Fruit fly (Drosophila melanogaster) whole organism, embryonic: ENCODE measurements around the gene CG17364.

Source experiments
- CG10366 ChIP-seq: fragments of 200-800 bp; sonication (Bioruptor generic); IDR thresholded peaks from 2 replicates; pipeline ENCODE4 v1.3.6; 2022; ENCODE audit warnings: missing biosample characterization, missing genetic modification characterization
- CG11085 ChIP-seq: fragments of 200-800 bp; sonication (Bioruptor generic); IDR thresholded peaks from 2 replicates; pipeline ENCODE4 v1.3.6; 2022; ENCODE audit warnings: missing biosample characterization, missing genetic modification characterization
- CG11093 ChIP-seq: fragments of 200-800 bp; sonication (Bioruptor generic); IDR thresholded peaks from 3 replicates; pipeline ENCODE4 v1.3.6; 2022; ENCODE audit warnings: missing biosample characterization, missing genetic modification characterization
- CG11247 ChIP-seq: fragments of 200-800 bp; sonication (Bioruptor generic); IDR thresholded peaks from 2 replicates; pipeline ENCODE4 v1.3.6; 2022; ENCODE audit warnings: missing biosample characterization, missing genetic modification characterization
- CG11456 ChIP-seq: fragments of 200-800 bp; sonication (Bioruptor generic); IDR thresholded peaks from 3 replicates; pipeline ENCODE4 v1.3.6; 2022; ENCODE audit warnings: missing biosample characterization, missing genetic modification characterization
- CG12659 ChIP-seq: fragments of 200-800 bp; sonication (Bioruptor generic); optimal IDR thresholded peaks from 3 replicates; lab custom pipeline; 2017; ENCODE audit warnings: mild to moderate bottlenecking, missing biosample characterization, missing genetic modification reagents, missing genetic modification characterization
- CG17385 ChIP-seq: fragments of 200-800 bp; sonication (Bioruptor generic); optimal IDR thresholded peaks from 3 replicates; lab custom pipeline; 2018; ENCODE audit warnings: missing biosample characterization, mild to moderate bottlenecking, missing genetic modification characterization
- CG2116 ChIP-seq: fragments of 200-800 bp; sonication (Bioruptor generic); optimal IDR thresholded peaks from 3 replicates; lab custom pipeline; 2018; ENCODE audit warnings: missing biosample characterization, mild to moderate bottlenecking, missing genetic modification characterization
- CG2202 ChIP-seq: fragments of 200-800 bp; sonication (Bioruptor generic); optimal IDR thresholded peaks from 2 replicates; lab custom pipeline; 2018; ENCODE audit warnings: missing biosample characterization, mild to moderate bottlenecking, missing genetic modification characterization
- CG2712 ChIP-seq: fragments of 200-800 bp; optimal IDR thresholded peaks from 3 replicates; lab custom pipeline; 2019; ENCODE audit warnings: missing biosample characterization, mild to moderate bottlenecking, missing genetic modification characterization, moderate library complexity
- CG30020 ChIP-seq: fragments of 200-800 bp; optimal IDR thresholded peaks from 2 replicates; lab custom pipeline; 2019; ENCODE audit warnings: missing biosample characterization, mild to moderate bottlenecking, missing genetic modification characterization, moderate library complexity
- CG30403 ChIP-seq: fragments of 200-800 bp; sonication (Bioruptor generic); optimal IDR thresholded peaks from 3 replicates; lab custom pipeline; 2016; ENCODE audit warnings: missing biosample characterization, missing genetic modification characterization
- CG33557 ChIP-seq: fragments of 200-800 bp; sonication (Bioruptor generic); optimal IDR thresholded peaks from 2 replicates; lab custom pipeline; 2019; ENCODE audit warnings: missing biosample characterization, mild to moderate bottlenecking, missing genetic modification characterization, moderate library complexity
- CG3995 ChIP-seq: fragments of 200-800 bp; sonication (Bioruptor generic); optimal IDR thresholded peaks from 3 replicates; lab custom pipeline; 2016; ENCODE audit warnings: missing biosample characterization, missing genetic modification characterization
- CG4854 ChIP-seq: fragments of 200-800 bp; sonication (Bioruptor generic); optimal IDR thresholded peaks from 2 replicates; lab custom pipeline; 2016; ENCODE audit warnings: missing biosample characterization, missing genetic modification characterization, inconsistent platforms
- CG6254 ChIP-seq: fragments of 200-800 bp; sonication (Bioruptor generic); optimal IDR thresholded peaks from 3 replicates; lab custom pipeline; 2017; ENCODE audit warnings: mild to moderate bottlenecking, missing biosample characterization, missing genetic modification reagents, missing genetic modification characterization
- CG7271 ChIP-seq: fragments of 200-800 bp; sonication (Bioruptor generic); optimal IDR thresholded peaks from 2 replicates; lab custom pipeline; 2018; ENCODE audit warnings: missing biosample characterization, mild to moderate bottlenecking, missing genetic modification characterization, moderate library complexity
- CG9215 ChIP-seq: fragments of 200-800 bp; sonication (Bioruptor generic); IDR thresholded peaks from 2 replicates; pipeline ENCODE4 v1.3.6; 2022; ENCODE audit warnings: missing biosample characterization, missing genetic modification characterization
- Eip74EF ChIP-seq, 2 experiments: fragments of 200-800 bp in 1 of 2; fragments of >200 bp in 1 of 2; sonication (Bioruptor generic) in 1 of 2; optimal IDR thresholded peaks; 2 replicates each; lab custom pipeline; 2017 to 2019; ENCODE audit warnings: missing biosample characterization in 2 of 2, missing genetic modification characterization in 2 of 2, mild to moderate bottlenecking in 1 of 2, moderate library complexity in 1 of 2
- Ets97D ChIP-seq: fragments of 200-800 bp; sonication (Bioruptor generic); optimal IDR thresholded peaks from 3 replicates; lab custom pipeline; 2016; ENCODE audit warnings: missing biosample characterization, missing genetic modification characterization
- H15 ChIP-seq: fragments of 200-800 bp; sonication (Bioruptor generic); IDR thresholded peaks from 3 replicates; pipeline ENCODE4 v1.3.6; 2022; ENCODE audit warnings: missing biosample characterization, missing genetic modification characterization
- Hr51 ChIP-seq, 2 experiments: fragments of 200-800 bp; sonication (Bioruptor generic); optimal IDR thresholded peaks; 2 replicates in 1 of 2; 3 replicates in 1 of 2; lab custom pipeline; 2016 to 2018; ENCODE audit warnings: missing biosample characterization in 2 of 2, missing genetic modification characterization in 2 of 2, mild to moderate bottlenecking in 1 of 2, moderate library complexity in 1 of 2
- Med ChIP-seq: fragments of 200-800 bp; sonication (Bioruptor generic); peaks from one replicate; lab custom pipeline; 2016; ENCODE audit warnings: missing biosample characterization, missing genetic modification characterization, mild to moderate bottlenecking, inconsistent platforms, moderate library complexity
- Opbp ChIP-seq: fragments of 200-800 bp; sonication (Bioruptor generic); IDR thresholded peaks from 3 replicates; pipeline ENCODE4 v1.3.6; 2022; ENCODE audit warnings: missing biosample characterization, missing genetic modification characterization; ENCODE audit not compliant: partially characterized antibody
- Sry-δ ChIP-seq: fragments of 200-800 bp; sonication (Bioruptor generic); optimal IDR thresholded peaks from 2 replicates; lab custom pipeline; 2016; ENCODE audit warnings: missing biosample characterization, missing genetic modification characterization
- Xbp1 ChIP-seq: fragments of 200-800 bp; sonication (Bioruptor generic); optimal IDR thresholded peaks from 3 replicates; lab custom pipeline; 2016; ENCODE audit warnings: missing biosample characterization, mild to moderate bottlenecking, missing genetic modification characterization
- YL-1 ChIP-seq: fragments of 200-800 bp; sonication (Bioruptor generic); optimal IDR thresholded peaks from 3 replicates; lab custom pipeline; 2017; ENCODE audit warnings: missing biosample characterization, mild to moderate bottlenecking, missing genetic modification characterization
- cato ChIP-seq: fragments of 200-800 bp; sonication (Bioruptor generic); optimal IDR thresholded peaks from 2 replicates; lab custom pipeline; 2016; ENCODE audit warnings: missing biosample characterization, missing genetic modification characterization, borderline replicate concordance
- crp ChIP-seq, 2 experiments: fragments of 200-800 bp; sonication (Bioruptor generic); optimal IDR thresholded peaks; 2 replicates in 1 of 2; 3 replicates in 1 of 2; lab custom pipeline; 2017; ENCODE audit warnings: missing biosample characterization in 2 of 2, missing genetic modification characterization in 2 of 2, mild to moderate bottlenecking in 1 of 2, moderate library complexity in 1 of 2
- dmrt11E ChIP-seq: fragments of 200-800 bp; sonication (Bioruptor generic); optimal IDR thresholded peaks from 3 replicates; lab custom pipeline; 2018; ENCODE audit warnings: missing biosample characterization, mild to moderate bottlenecking, missing genetic modification characterization, moderate library complexity
- esg ChIP-seq: fragments of 200-800 bp; sonication (Bioruptor generic); conservative IDR thresholded peaks from 2 replicates; pipeline ENCODE4 v1.3.6; 2022; ENCODE audit warnings: missing biosample characterization, missing genetic modification characterization
- ewg ChIP-seq: fragments of 200-800 bp; sonication (Bioruptor generic); optimal IDR thresholded peaks from 3 replicates; lab custom pipeline; 2017; ENCODE audit warnings: mild to moderate bottlenecking, missing biosample characterization, missing genetic modification reagents, missing genetic modification characterization
- exex ChIP-seq: fragments of 200-800 bp; sonication (Bioruptor generic); optimal IDR thresholded peaks from 4 replicates; lab custom pipeline; 2018; ENCODE audit warnings: missing biosample characterization, mild to moderate bottlenecking, missing genetic modification characterization, moderate library complexity
- gsb ChIP-seq: fragments of 200-800 bp; sonication (Bioruptor generic); IDR thresholded peaks from 2 replicates; pipeline ENCODE4 v1.3.6; 2022; ENCODE audit warnings: missing biosample characterization, missing genetic modification characterization
- lbe ChIP-seq: fragments of 200-800 bp; sonication (Bioruptor generic); optimal IDR thresholded peaks from 2 replicates; lab custom pipeline; 2016; ENCODE audit warnings: missing biosample characterization, mild to moderate bottlenecking, missing genetic modification characterization
- lmd ChIP-seq: fragments of 200-800 bp; sonication (Bioruptor generic); IDR thresholded peaks from 2 replicates; pipeline ENCODE4 v1.3.6; 2022; ENCODE audit warnings: missing biosample characterization, missing genetic modification characterization
- nmo ChIP-seq: fragments of 200-800 bp; sonication (Bioruptor generic); optimal IDR thresholded peaks from 2 replicates; lab custom pipeline; 2018; ENCODE audit warnings: missing biosample characterization, mild to moderate bottlenecking, missing genetic modification characterization, moderate library complexity
- row ChIP-seq: fragments of 200-800 bp; sonication (Bioruptor generic); IDR thresholded peaks from 3 replicates; pipeline ENCODE4 v1.3.6; 2022; ENCODE audit warnings: missing biosample characterization, missing genetic modification characterization
- sna ChIP-seq: fragments of 200-800 bp; sonication (Bioruptor generic); IDR thresholded peaks from 2 replicates; pipeline ENCODE4 v1.3.6; 2022; ENCODE audit warnings: missing biosample characterization, missing genetic modification characterization; ENCODE audit not compliant: partially characterized antibody
- sob ChIP-seq: fragments of 200-800 bp; sonication (Bioruptor generic); IDR thresholded peaks from 2 replicates; pipeline ENCODE4 v1.3.6; 2022; ENCODE audit warnings: missing biosample characterization, missing genetic modification characterization
- stwl ChIP-seq: fragments of 200-800 bp; sonication (Bioruptor generic); optimal IDR thresholded peaks from 3 replicates; lab custom pipeline; 2018; ENCODE audit warnings: missing biosample characterization, mild to moderate bottlenecking, missing genetic modification characterization, moderate library complexity
- toy ChIP-seq: fragments of 200-800 bp; sonication (Bioruptor generic); IDR thresholded peaks from 2 replicates; pipeline ENCODE4 v1.3.6; 2022; ENCODE audit warnings: missing biosample characterization, missing genetic modification characterization
- trem ChIP-seq: fragments of 200-800 bp; optimal IDR thresholded peaks from 3 replicates; lab custom pipeline; 2019; ENCODE audit warnings: missing biosample characterization, mild to moderate bottlenecking, missing genetic modification characterization, moderate library complexity
- vnd ChIP-seq: fragments of 200-800 bp; sonication (Bioruptor generic); IDR thresholded peaks from 3 replicates; pipeline ENCODE4 v1.3.6; 2022; ENCODE audit warnings: missing biosample characterization, missing genetic modification characterization; ENCODE audit not compliant: partially characterized antibody
- wek ChIP-seq: fragments of 200-800 bp; sonication (Bioruptor generic); optimal IDR thresholded peaks from 3 replicates; lab custom pipeline; 2018; ENCODE audit warnings: missing biosample characterization, mild to moderate bottlenecking, missing genetic modification characterization, moderate library complexity
- zfh1 ChIP-seq: fragments of 200-800 bp; sonication (Bioruptor generic); IDR thresholded peaks from 3 replicates; pipeline ENCODE4 v1.3.6; 2022; ENCODE audit warnings: missing biosample characterization, missing genetic modification characterization

The CG17364 gene

DNA sequence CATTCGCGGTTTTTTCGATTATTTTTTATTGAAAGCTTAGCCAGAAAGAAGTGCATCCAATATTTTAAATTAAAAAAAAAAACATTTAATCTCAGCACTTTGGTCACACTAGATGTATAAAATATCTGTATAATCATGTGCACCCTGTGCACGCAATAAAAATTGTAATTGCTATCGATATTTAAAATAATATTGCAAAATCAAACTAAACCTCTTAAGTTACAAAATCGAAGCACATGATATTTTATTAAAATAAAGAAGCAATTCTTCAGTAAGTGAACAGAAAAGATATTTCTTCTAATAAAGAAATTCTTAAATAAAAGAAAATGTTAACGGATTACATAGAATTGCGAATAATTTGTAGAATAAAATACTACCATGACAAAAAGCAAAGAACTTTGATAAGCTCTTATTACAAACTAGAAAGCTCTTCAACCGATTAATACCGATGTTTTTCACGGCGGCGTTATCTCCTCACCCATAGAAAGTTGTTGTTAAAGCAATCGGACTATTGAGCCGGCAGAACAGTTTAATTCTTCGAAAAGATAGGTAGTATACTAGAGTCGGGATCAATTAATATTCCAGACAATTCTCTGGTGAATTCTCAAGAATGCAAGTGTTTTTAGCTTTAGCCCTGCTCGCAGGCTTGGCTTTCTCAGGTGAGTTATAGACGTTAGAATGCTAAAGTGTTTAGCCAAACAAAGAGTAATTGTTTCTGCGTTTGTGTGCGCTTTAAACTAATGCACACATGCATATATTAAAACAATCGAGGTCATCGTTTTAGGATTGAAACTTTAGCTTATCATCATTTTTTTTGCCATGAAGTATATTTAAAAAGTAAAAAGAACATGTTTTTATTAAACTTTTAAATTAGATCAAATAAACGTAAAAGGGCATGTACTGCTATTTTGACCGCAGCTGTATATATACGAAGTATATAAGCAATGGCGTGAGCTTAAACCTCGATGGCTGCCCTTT is 831 bp upstream of the CG17364 start, which contains the start of gene CtsK1 (continued):
- peak; percentile 50 for TF ChIP-seq CG2712
- peak; percentile 51; the same call in 1 of the 2 replicates for TF ChIP-seq CG11247
- peak; percentile 20 for TF ChIP-seq CG30403 (GFP tag; lab: Kevin White, UChicago)
- 0 out of 2 replicates have a peak, but pooled peaks have one; percentile 13 for TF ChIP-seq lmd (GFP tag; lab: Robert Waterston, UW)
- TF ChIP-seq lbe (GFP tag; lab: Kevin White, UChicago) = peak; percentile 23
- peak; percentile 58 for TF ChIP-seq CG12659 (GFP tag; lab: Kevin White, UChicago)
- peak in 1 of 2 experiments; percentile 48 for TF ChIP-seq crp (GFP tag; optimal IDR thresholded peaks at IDR 0.05; lab: Kevin White, UChicago)
- TF ChIP-seq CG11456 (GFP tag; lab: Robert Waterston, UW) = no peak
- no peak for TF ChIP-seq ewg (GFP tag; lab: Kevin White, UChicago)
- TF ChIP-seq Xbp1 (GFP tag; lab: Kevin White, UChicago) = peak; percentile 15
- TF ChIP-seq exex (tag; lab: Kevin White, UChicago) = no peak
- 0 out of 3 replicates have a peak, but pooled peaks have one; percentile 18 for TF ChIP-seq H15 (GFP tag; lab: Robert Waterston, UW)
- TF ChIP-seq toy (GFP tag; lab: Robert Waterston, UW) = no peak
- peak; percentile 9 for TF ChIP-seq Ets97D
- peak; percentile 8 for TF ChIP-seq CG30020 (tag; lab: Kevin White, UChicago)
- TF ChIP-seq cato (GFP tag; lab: Kevin White, UChicago) = no peak
- peak; percentile 98 for TF ChIP-seq stwl
- no peak for TF ChIP-seq CG11085 (GFP tag; lab: Robert Waterston, UW)
- peak; percentile 12 for TF ChIP-seq nmo (GFP tag; lab: Kevin White, UChicago)
- no peak for TF ChIP-seq CG7271 (tag; lab: Kevin White, UChicago)
- 0 out of 2 replicates have a peak, but pooled peaks have one; percentile 17 for TF ChIP-seq esg (GFP tag; lab: Robert Waterston, UW)
- TF ChIP-seq CG17385 = peak; percentile 11
- TF ChIP-seq CG9215 (GFP tag; lab: Robert Waterston, UW) = no peak
- TF ChIP-seq CG6254 = peak; percentile 99
- TF ChIP-seq YL-1 (GFP tag; lab: Kevin White, UChicago) = no peak
- TF ChIP-seq CG2116 = peak; percentile 34
- TF ChIP-seq CG11093 = no peak
- peak; percentile 47; the same call in 1 of the 2 replicates for TF ChIP-seq sna (GFP tag; lab: Robert Waterston, UW)
- no peak for TF ChIP-seq Eip74EF (GFP tag; optimal IDR thresholded peaks at IDR 0.05; lab: Kevin White, UChicago)
- no peak for TF ChIP-seq trem (tag; lab: Kevin White, UChicago)
- no peak for TF ChIP-seq gsb
- no peak for TF ChIP-seq wek (GFP tag; lab: Kevin White, UChicago)
- TF ChIP-seq Med = peak; percentile 68
- peak; percentile 59; the same call in 1 of the 3 replicates for TF ChIP-seq zfh1 (GFP tag; lab: Robert Waterston, UW)
- TF ChIP-seq vnd (GFP tag; lab: Robert Waterston, UW) = peak; percentile 61
- TF ChIP-seq sob (GFP tag; lab: Robert Waterston, UW) = 0 out of 2 replicates have a peak, but pooled peaks have one; percentile 18
- TF ChIP-seq CG3995 = peak; percentile 2
- TF ChIP-seq CG2202 (tag; lab: Kevin White, UChicago) = no peak
- peak; percentile 77 for TF ChIP-seq Sry-δ
- TF ChIP-seq dmrt11E (tag; lab: Kevin White, UChicago) = no peak
- TF ChIP-seq row (GFP tag; lab: Robert Waterston, UW) = peak; percentile 75
- TF ChIP-seq CG33557 (GFP tag; lab: Kevin White, UChicago) = no peak
- 0 out of 2 replicates have a peak, but pooled peaks have one; percentile 25 for TF ChIP-seq CG10366
- no peak for TF ChIP-seq CG4854 (GFP tag; lab: Kevin White, UChicago)
- 0 out of 3 replicates have a peak, but pooled peaks have one; percentile 33 for TF ChIP-seq Opbp (GFP tag; lab: Robert Waterston, UW)
- peak in 1 of 2 experiments; percentile 25 for TF ChIP-seq Hr51 (GFP tag; optimal IDR thresholded peaks at IDR 0.05; lab: Kevin White, UChicago)
